Fruit fly (Drosophila melanogaster) whole organism, prepupa: ENCODE results near the gene CG8519.

ENCODE experiments used
- CG10669 ChIP-seq: fragments of 200-800 bp; sonication (Bioruptor generic); optimal IDR thresholded peaks from 3 replicates; lab custom pipeline; 2018; ENCODE audit warnings: missing biosample characterization, mild to moderate bottlenecking, missing genetic modification characterization, moderate library complexity
- CG16779 ChIP-seq: fragments of 200-800 bp; sonication (Bioruptor generic); optimal IDR thresholded peaks from 3 replicates; lab custom pipeline; 2017; ENCODE audit warnings: missing biosample characterization, mild to moderate bottlenecking, missing genetic modification characterization
- CG8319 ChIP-seq: fragments of 200-800 bp; sonication (Bioruptor generic); optimal IDR thresholded peaks from 3 replicates; lab custom pipeline; 2016; ENCODE audit warnings: missing biosample characterization, missing genetic modification characterization
- Eip75B ChIP-seq: fragments of 200-800 bp; sonication (Bioruptor generic); optimal IDR thresholded peaks from 3 replicates; lab custom pipeline; 2016; ENCODE audit warnings: missing biosample characterization, missing genetic modification characterization
- Gug ChIP-seq: fragments of 200-800 bp; sonication (Bioruptor generic); IDR thresholded peaks from 2 replicates; pipeline ENCODE4 v1.3.6; 2022; ENCODE audit warnings: missing biosample characterization, missing genetic modification characterization
- Hr38 ChIP-seq: sonication (Bioruptor generic); optimal IDR thresholded peaks from 2 replicates; lab custom pipeline; 2016; ENCODE audit warnings: missing biosample characterization, missing genetic modification characterization
- Sox15 ChIP-seq: fragments of 200-800 bp; sonication (Bioruptor generic); optimal IDR thresholded peaks from 3 replicates; lab custom pipeline; 2016; ENCODE audit warnings: missing biosample characterization, missing genetic modification characterization
- eg ChIP-seq: fragments of 200-800 bp; sonication (Bioruptor generic); IDR thresholded peaks from 3 replicates; pipeline ENCODE4 v1.3.6; 2022; ENCODE audit warnings: missing biosample characterization, missing genetic modification characterization
- salr ChIP-seq, 2 experiments: fragments of 200-800 bp; sonication (Bioruptor generic); optimal IDR thresholded peaks; 3 replicates each; lab custom pipeline; 2016 to 2018; ENCODE audit warnings: missing biosample characterization in 2 of 2, missing genetic modification characterization in 2 of 2, mild to moderate bottlenecking in 1 of 2
- ss ChIP-seq, 2 experiments: fragments of 200-800 bp; sonication (Bioruptor generic); optimal IDR thresholded peaks; 2 replicates in 1 of 2; 3 replicates in 1 of 2; lab custom pipeline; 2017 to 2018; ENCODE audit warnings: mild to moderate bottlenecking in 2 of 2, missing biosample characterization in 2 of 2, missing genetic modification characterization in 2 of 2, moderate library complexity in 1 of 2

DNA sequence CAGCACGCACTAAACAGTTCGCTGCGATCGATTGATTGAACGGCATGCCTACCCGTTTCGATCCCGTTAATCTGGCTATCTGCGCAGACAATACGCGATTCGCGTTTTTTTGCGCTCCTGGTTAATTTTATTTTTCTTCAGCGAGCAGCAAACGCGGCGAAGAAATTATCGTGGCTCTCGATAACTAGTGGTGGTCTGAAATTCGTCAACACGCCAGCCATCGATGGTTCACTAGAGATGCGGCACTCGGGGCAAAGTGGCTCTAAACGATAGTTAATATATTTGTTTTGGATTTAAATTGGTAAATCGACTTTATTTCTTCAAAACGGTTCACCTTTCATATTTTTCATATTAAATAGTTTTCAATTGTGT lies 38.3 kb downstream of the CG8519 start, which contains the start of gene dikar:
- TF ChIP-seq ss (GFP tag; optimal IDR thresholded peaks at IDR 0.05; lab: Kevin White, UChicago): peak in 1 of 2 experiments; percentile 3
- no peak for TF ChIP-seq CG16779 (tag; lab: Kevin White, UChicago)
- TF ChIP-seq Sox15 (GFP tag; lab: Kevin White, UChicago): no peak
- no peak for TF ChIP-seq salr (GFP tag; optimal IDR thresholded peaks at IDR 0.05; lab: Kevin White, UChicago)
- no peak; the same call in 2 of the 3 replicates for TF ChIP-seq eg (GFP tag; lab: Robert Waterston, UW)
- peak; percentile 1 for TF ChIP-seq Eip75B
- TF ChIP-seq Gug (GFP tag; lab: Robert Waterston, UW): no peak
- TF ChIP-seq CG8319 (GFP tag; lab: Kevin White, UChicago): no peak
- no peak for TF ChIP-seq CG10669 (GFP tag; lab: Kevin White, UChicago)
- no peak for TF ChIP-seq Hr38
